Fruit fly (Drosophila melanogaster) whole organism, embryonic: ENCODE measurements around the gene PolE2.
A peak's percentile ranks its signal among the peaks of the same experiment; 100 is the strongest.

Experiments
- Awh ChIP-seq: fragments of 200-800 bp; sonication (Bioruptor generic); IDR thresholded peaks from 2 replicates; pipeline ENCODE4, ENCODE4 v1.3.6; 2022; ENCODE audit warnings: missing biosample characterization, missing genetic modification characterization
- CG10654 ChIP-seq: fragments of 200-800 bp; sonication (Bioruptor generic); optimal IDR thresholded peaks from 2 replicates; lab custom pipeline; 2016; ENCODE audit warnings: missing biosample characterization, missing genetic modification characterization
- CG11085 ChIP-seq: fragments of 200-800 bp; sonication (Bioruptor generic); IDR thresholded peaks from 2 replicates; pipeline ENCODE4 v1.3.6; 2022; ENCODE audit warnings: missing biosample characterization, missing genetic modification characterization
- CG11695 ChIP-seq: fragments of 200-800 bp; sonication (Bioruptor generic); IDR thresholded peaks from 3 replicates; pipeline ENCODE4 v1.3.6; 2022; ENCODE audit warnings: missing biosample characterization, missing genetic modification characterization
- CG11696 ChIP-seq: fragments of 200-800 bp; sonication (Bioruptor generic); IDR thresholded peaks from 2 replicates; pipeline ENCODE4 v1.3.6; 2022; ENCODE audit warnings: missing biosample characterization, missing genetic modification characterization
- CG13287 ChIP-seq: fragments of 200-800 bp; sonication (Bioruptor generic); IDR thresholded peaks from 2 replicates; pipeline ENCODE4 v1.3.6; 2022; ENCODE audit warnings: missing biosample characterization, missing genetic modification characterization; ENCODE audit not compliant: partially characterized antibody
- CG13424 ChIP-seq: fragments of 200-800 bp; sonication (Bioruptor generic); optimal IDR thresholded peaks from 2 replicates; lab custom pipeline; 2019; ENCODE audit warnings: missing biosample characterization, mild to moderate bottlenecking, missing genetic modification characterization, moderate library complexity
- CG13624 ChIP-seq: fragments of 200-800 bp; sonication (Bioruptor generic); optimal IDR thresholded peaks from 2 replicates; lab custom pipeline; 2016; ENCODE audit warnings: missing biosample characterization, missing genetic modification characterization
- CG15601 ChIP-seq: fragments of 200-800 bp; sonication (Bioruptor generic); optimal IDR thresholded peaks from 3 replicates; lab custom pipeline; 2019; ENCODE audit warnings: missing biosample characterization, mild to moderate bottlenecking, missing genetic modification characterization, moderate library complexity
- CG1602 ChIP-seq: fragments of 200-800 bp; sonication (Bioruptor generic); optimal IDR thresholded peaks from 3 replicates; lab custom pipeline; 2016; ENCODE audit warnings: missing biosample characterization, missing genetic modification characterization
- CG1792 ChIP-seq: fragments of 200-800 bp; sonication (Bioruptor generic); optimal IDR thresholded peaks from 2 replicates; lab custom pipeline; 2016; ENCODE audit warnings: missing biosample characterization, missing genetic modification characterization
- CG18764 ChIP-seq: fragments of 200-800 bp; sonication (Bioruptor generic); optimal IDR thresholded peaks from 3 replicates; lab custom pipeline; 2016; ENCODE audit warnings: missing biosample characterization, missing genetic modification characterization
- CG2202 ChIP-seq: fragments of 200-800 bp; sonication (Bioruptor generic); optimal IDR thresholded peaks from 2 replicates; lab custom pipeline; 2018; ENCODE audit warnings: missing biosample characterization, mild to moderate bottlenecking, missing genetic modification characterization
- CG2678 ChIP-seq: fragments of 200-800 bp; sonication (Bioruptor generic); optimal IDR thresholded peaks from 3 replicates; lab custom pipeline; 2019; ENCODE audit warnings: missing biosample characterization, mild to moderate bottlenecking, missing genetic modification characterization, moderate library complexity
- CG32772 ChIP-seq: fragments of 200-800 bp; sonication (Bioruptor generic); IDR thresholded peaks from 2 replicates; pipeline ENCODE4 v1.3.6; 2022; ENCODE audit warnings: missing biosample characterization, missing genetic modification characterization
- CG42726 ChIP-seq: fragments of 200-800 bp; sonication (Bioruptor generic); IDR thresholded peaks from 2 replicates; pipeline ENCODE4 v1.3.6; 2022; ENCODE audit warnings: missing biosample characterization, missing genetic modification characterization; ENCODE audit not compliant: partially characterized antibody
- CG6272 ChIP-seq: fragments of 200-800 bp; sonication (Bioruptor generic); IDR thresholded peaks from 2 replicates; pipeline ENCODE4 v1.3.6; 2022; ENCODE audit warnings: missing biosample characterization, missing genetic modification characterization
- CG6654 ChIP-seq: fragments of 200-800 bp; sonication (Bioruptor generic); optimal IDR thresholded peaks from 2 replicates; lab custom pipeline; 2017; ENCODE audit warnings: missing biosample characterization, mild to moderate bottlenecking, missing genetic modification characterization
- CG7839 ChIP-seq: fragments of 200-800 bp; sonication (Bioruptor generic); optimal IDR thresholded peaks from 3 replicates; lab custom pipeline; 2018; ENCODE audit warnings: missing biosample characterization, mild to moderate bottlenecking, missing genetic modification characterization, moderate library complexity
- CG9437 ChIP-seq: fragments of 200-800 bp; sonication (Bioruptor generic); optimal IDR thresholded peaks from 2 replicates; lab custom pipeline; 2018; ENCODE audit warnings: missing biosample characterization, mild to moderate bottlenecking, missing genetic modification characterization
- Dll ChIP-seq: fragments of 200-800 bp; sonication (Bioruptor generic); IDR thresholded peaks from 4 replicates; pipeline ENCODE4 v1.3.6; 2022; ENCODE audit warnings: missing biosample characterization, missing genetic modification characterization; ENCODE audit not compliant: partially characterized antibody
- Hey ChIP-seq: fragments of 200-800 bp; sonication (Bioruptor generic); optimal IDR thresholded peaks from 3 replicates; lab custom pipeline; 2018; ENCODE audit warnings: missing biosample characterization, mild to moderate bottlenecking, missing genetic modification characterization
- Hr78 ChIP-seq, 2 experiments: fragments of 200-800 bp in 1 of 2; fragments of >200 bp in 1 of 2; sonication (Bioruptor generic) in 1 of 2; optimal IDR thresholded peaks; 2 replicates each; lab custom pipeline; 2017 to 2019; ENCODE audit warnings: missing biosample characterization in 2 of 2, missing genetic modification characterization in 2 of 2, mild to moderate bottlenecking in 1 of 2, moderate library complexity in 1 of 2
- MTF-1 ChIP-seq: fragments of 200-800 bp; sonication (Bioruptor generic); optimal IDR thresholded peaks from 2 replicates; lab custom pipeline; 2018; ENCODE audit warnings: missing biosample characterization, mild to moderate bottlenecking, missing genetic modification characterization, borderline replicate concordance
- Mrtf ChIP-seq: fragments of 200-800 bp; sonication (Bioruptor generic); IDR thresholded peaks from 3 replicates; pipeline ENCODE4 v1.3.6; 2022; ENCODE audit warnings: missing biosample characterization, missing genetic modification characterization
- NC2β ChIP-seq: fragments of 200-800 bp; sonication (Bioruptor generic); optimal IDR thresholded peaks from 2 replicates; lab custom pipeline; 2016; ENCODE audit warnings: missing biosample characterization, missing genetic modification characterization
- Sox102F ChIP-seq: fragments of 200-800 bp; sonication (Bioruptor generic); optimal IDR thresholded peaks from 2 replicates; lab custom pipeline; 2018; ENCODE audit warnings: missing biosample characterization, mild to moderate bottlenecking, missing genetic modification characterization, moderate library complexity
- Sry-β ChIP-seq: fragments of 200-800 bp; sonication (Bioruptor generic); optimal IDR thresholded peaks from 2 replicates; lab custom pipeline; 2018; ENCODE audit warnings: missing biosample characterization, mild to moderate bottlenecking, missing genetic modification characterization, moderate library complexity
- az2 ChIP-seq: fragments of 200-800 bp; sonication (Bioruptor generic); optimal IDR thresholded peaks from 3 replicates; lab custom pipeline; 2016; ENCODE audit warnings: missing biosample characterization, missing genetic modification characterization
- br ChIP-seq: fragments of >200 bp; optimal IDR thresholded peaks from 2 replicates; lab custom pipeline; 2017
- cato ChIP-seq: fragments of 200-800 bp; sonication (Bioruptor generic); optimal IDR thresholded peaks from 2 replicates; lab custom pipeline; 2016; ENCODE audit warnings: missing biosample characterization, missing genetic modification characterization, borderline replicate concordance
- chn ChIP-seq: fragments of 200-800 bp; sonication (Bioruptor generic); optimal IDR thresholded peaks from 2 replicates; lab custom pipeline; 2016; ENCODE audit warnings: missing biosample characterization, missing genetic modification characterization
- dm ChIP-seq: fragments of 200-800 bp; sonication (Bioruptor generic); optimal IDR thresholded peaks from 3 replicates; lab custom pipeline; 2016; ENCODE audit warnings: missing biosample characterization, missing genetic modification characterization
- ems ChIP-seq: fragments of 200-800 bp; sonication (Bioruptor generic); optimal IDR thresholded peaks from 3 replicates; lab custom pipeline; 2016; ENCODE audit warnings: missing biosample characterization, missing genetic modification characterization
- eyg ChIP-seq: fragments of 200-800 bp; sonication (Bioruptor generic); optimal IDR thresholded peaks from 3 replicates; lab custom pipeline; 2016; ENCODE audit warnings: missing biosample characterization, missing genetic modification characterization
- kni ChIP-seq: fragments of 200-800 bp; sonication (Bioruptor generic); optimal IDR thresholded peaks from 3 replicates; lab custom pipeline; 2017; ENCODE audit warnings: mild to moderate bottlenecking, missing biosample characterization, missing genetic modification reagents, missing genetic modification characterization
- nom ChIP-seq: fragments of 200-800 bp; sonication (Bioruptor generic); optimal IDR thresholded peaks from 2 replicates; lab custom pipeline; 2017; ENCODE audit warnings: missing biosample characterization, missing genetic modification characterization, mild to moderate bottlenecking, moderate library complexity, missing genetic modification reagents
- pfk ChIP-seq: fragments of 200-800 bp; sonication (Bioruptor generic); optimal IDR thresholded peaks from 2 replicates; lab custom pipeline; 2018; ENCODE audit warnings: missing biosample characterization, mild to moderate bottlenecking, missing genetic modification characterization, moderate library complexity
- psq ChIP-seq: fragments of 200-800 bp; sonication (Bioruptor generic); optimal IDR thresholded peaks from 2 replicates; lab custom pipeline; 2017; ENCODE audit warnings: missing biosample characterization, missing genetic modification characterization
- sc ChIP-seq, 3 experiments: fragments of >200 bp in 2 of 3; fragments of 200-800 bp in 1 of 3; sonication (Bioruptor generic) in 1 of 3; optimal IDR thresholded peaks; 2 replicates in 2 of 3; 3 replicates in 1 of 3; lab custom pipeline; 2017; ENCODE audit warnings: mild to moderate bottlenecking in 1 of 3, missing biosample characterization in 1 of 3, missing genetic modification characterization in 1 of 3, missing genetic modification reagents in 1 of 3
- sisA ChIP-seq: fragments of 200-800 bp; sonication (Bioruptor generic); IDR thresholded peaks from 2 replicates; pipeline ENCODE4 v1.3.6; 2022; ENCODE audit warnings: missing biosample characterization, missing genetic modification characterization
- tio ChIP-seq: fragments of 200-800 bp; sonication (Bioruptor generic); optimal IDR thresholded peaks from 2 replicates; lab custom pipeline; 2017; ENCODE audit warnings: missing biosample characterization, missing genetic modification characterization, inconsistent platforms
- tna ChIP-seq: fragments of 200-800 bp; sonication (Bioruptor generic); IDR thresholded peaks from 2 replicates; pipeline ENCODE4 v1.3.6; 2022; ENCODE audit warnings: missing biosample characterization, missing genetic modification characterization; ENCODE audit not compliant: partially characterized antibody
- trh ChIP-seq: fragments of 200-800 bp; sonication (Bioruptor generic); optimal IDR thresholded peaks from 2 replicates; lab custom pipeline; 2016; ENCODE audit warnings: missing biosample characterization, missing genetic modification characterization
- unpg ChIP-seq: fragments of 200-800 bp; sonication (Bioruptor generic); optimal IDR thresholded peaks from 3 replicates; lab custom pipeline; 2018; ENCODE audit warnings: missing biosample characterization, mild to moderate bottlenecking, missing genetic modification characterization, moderate library complexity
- vnd ChIP-seq: fragments of 200-800 bp; sonication (Bioruptor generic); IDR thresholded peaks from 3 replicates; pipeline ENCODE4 v1.3.6; 2022; ENCODE audit warnings: missing biosample characterization, missing genetic modification characterization; ENCODE audit not compliant: partially characterized antibody
- z ChIP-seq: fragments of 200-800 bp; sonication (Bioruptor generic); IDR thresholded peaks from 3 replicates; pipeline ENCODE4 v1.3.6; 2022; ENCODE audit warnings: missing biosample characterization, missing genetic modification characterization

The PolE2 gene

dm6 chr3L:5926015-5926988 is 29.1 kb upstream of the PolE2 start (continued):
- TF ChIP-seq Hey (tag; lab: Kevin White, UChicago) (no peak), CG11695 (peak; percentile 59; the same call in 2 of the 3 replicates), vnd (GFP tag; lab: Robert Waterston, UW) (no peak), Dll (GFP tag; lab: Robert Waterston, UW) (0 out of 4 replicates have a peak, but pooled peaks have one; percentile 26), CG10654 (no peak), CG18764 (GFP tag; lab: Kevin White, UChicago) (no peak), az2 (GFP tag; lab: Kevin White, UChicago) (peak; percentile 52), Mrtf (GFP tag; lab: Robert Waterston, UW) (no peak), CG6654 (GFP tag; lab: Kevin White, UChicago) (no peak), NC2β (GFP tag; lab: Kevin White, UChicago) (no peak), tna (GFP tag; lab: Robert Waterston, UW) (no peak), cato (GFP tag; lab: Kevin White, UChicago) (no peak), CG9437 (GFP tag; lab: Kevin White, UChicago) (peak; percentile 54), tio (GFP tag; lab: Kevin White, UChicago) (no peak), CG1602 (peak; percentile 30), CG13624 (GFP tag; lab: Kevin White, UChicago) (peak; percentile 31), Hr78 (GFP tag; optimal IDR thresholded peaks at IDR 0.05; lab: Kevin White, UChicago) (peak in 1 of 2 experiments; percentile 97), sc (optimal IDR thresholded peaks at IDR 0.05; lab: Kevin White, UChicago) (no peak), sc (GFP tag; optimal IDR thresholded peaks at IDR 0.05; lab: Kevin White, UChicago) (peak; percentile 36), CG32772 (GFP tag; lab: Robert Waterston, UW) (no peak), CG2202 (tag; lab: Kevin White, UChicago) (no peak), CG2678 (tag; lab: Kevin White, UChicago) (peak; percentile 70), CG6272 (no peak), Sry-β (GFP tag; lab: Kevin White, UChicago) (no peak), sisA (GFP tag; lab: Robert Waterston, UW) (no peak), MTF-1 (no peak), trh (GFP tag; lab: Kevin White, UChicago) (no peak), psq (GFP tag; lab: Kevin White, UChicago) (no peak), CG1792 (GFP tag; lab: Kevin White, UChicago) (no peak), chn (GFP tag; lab: Kevin White, UChicago) (peak; percentile 10), z (GFP tag; lab: Robert Waterston, UW) (no peak), CG11085 (no peak), Awh (GFP tag; lab: Robert Waterston, UW) (no peak), eyg (GFP tag; lab: Kevin White, UChicago) (no peak), unpg (GFP tag; lab: Kevin White, UChicago) (peak; percentile 65), CG7839 (tag; lab: Kevin White, UChicago) (peak; percentile 72), br (lab: Kevin White, UChicago) (no peak), CG42726 (GFP tag; lab: Robert Waterston, UW) (no peak), ems (peak; percentile 15), CG13287 (GFP tag; lab: Robert Waterston, UW) (no peak), kni (peak; percentile 74), CG15601 (tag; lab: Kevin White, UChicago) (peak; percentile 38), dm (GFP tag; lab: Kevin White, UChicago) (no peak), CG13424 (tag; lab: Kevin White, UChicago) (peak; percentile 58), Sox102F (GFP tag; lab: Kevin White, UChicago) (peak; percentile 74), nom (GFP tag; lab: Kevin White, UChicago) (peak; percentile 46), pfk (GFP tag; lab: Kevin White, UChicago) (no peak), CG11696 (GFP tag; lab: Robert Waterston, UW) (no peak)
